Worm (Caenorhabditis elegans) whole organism, L4 larva: ENCODE measurements around the gene sru-36.

ENCODE experiments used
- F26F4.8 ChIP-seq: fragments of 200-800 bp; sonication (Bioruptor generic); conservative IDR thresholded peaks from 2 replicates; pipeline ENCODE4 v1.3.6; 2022; ENCODE audit warnings: missing genetic modification characterization, missing compliant biosample characterization
- Y5F2A.4 ChIP-seq: fragments of 200-800 bp; sonication (Bioruptor generic); optimal IDR thresholded peaks from 2 replicates; lab custom pipeline; 2018; ENCODE audit warnings: mild to moderate bottlenecking, missing genetic modification characterization, missing compliant biosample characterization
- dmd-6 ChIP-seq: fragments of 200-800 bp; sonication (Bioruptor generic); IDR thresholded peaks from 2 replicates; pipeline ENCODE4 v1.3.6; 2022; ENCODE audit warnings: missing genetic modification reagents, missing genetic modification characterization, missing compliant biosample characterization
- dve-1 ChIP-seq: sonication (generic microtip); optimal IDR thresholded peaks from 2 replicates; lab custom pipeline; 2017; ENCODE audit warnings: antibody characterized with exemption, mild to moderate bottlenecking, missing genetic modification characterization, missing compliant biosample characterization; ENCODE audit not compliant: insufficient read depth
- hif-1 ChIP-seq, 2 experiments: sonication (generic microtip); optimal IDR thresholded peaks; 2 replicates each; lab custom pipeline; 2016 to 2017; ENCODE audit warnings: missing compliant biosample characterization in 2 of 2, missing genetic modification characterization in 2 of 2, missing genetic modification reagents in 2 of 2, missing genotype in 2 of 2, mild to moderate bottlenecking in 1 of 2
- hlh-11 ChIP-seq: fragments of 200-800 bp; sonication (Bioruptor generic); optimal IDR thresholded peaks from 2 replicates; lab custom pipeline; 2018; ENCODE audit warnings: mild to moderate bottlenecking, missing genetic modification characterization, missing compliant biosample characterization
- hlh-30 ChIP-seq: sonication (generic microtip); optimal IDR thresholded peaks from 2 replicates; lab custom pipeline; 2017; ENCODE audit warnings: antibody characterized with exemption, mild to moderate bottlenecking, missing genetic modification characterization, missing compliant biosample characterization; ENCODE audit not compliant: insufficient read depth
- lin-29 ChIP-seq: fragments of 200-800 bp; sonication (Bioruptor generic); IDR thresholded peaks from 2 replicates; pipeline ENCODE4 v1.3.6; 2022; ENCODE audit warnings: missing genetic modification reagents, missing genetic modification characterization, missing compliant biosample characterization
- lir-3 ChIP-seq: sonication (generic microtip); optimal IDR thresholded peaks from 2 replicates; lab custom pipeline; 2016; ENCODE audit warnings: mild to moderate bottlenecking, missing genetic modification characterization, missing compliant biosample characterization
- madf-5 ChIP-seq, 2 experiments: fragments of 200-800 bp; sonication (Bioruptor generic); IDR thresholded peaks; 2 replicates each; pipeline ENCODE4 v1.3.6; 2022; ENCODE audit warnings: missing compliant biosample characterization in 2 of 2, missing genetic modification characterization in 2 of 2
- nhr-111 ChIP-seq: fragments of 200-800 bp; sonication (Bioruptor generic); optimal IDR thresholded peaks from 2 replicates; lab custom pipeline; 2018; ENCODE audit warnings: mild to moderate bottlenecking, missing genetic modification characterization, missing compliant biosample characterization
- nhr-48 ChIP-seq: sonication (generic microtip); optimal IDR thresholded peaks from 2 replicates; lab custom pipeline; 2016; ENCODE audit warnings: mild to moderate bottlenecking, missing genetic modification characterization, missing compliant biosample characterization
- snpc-4 ChIP-seq: fragments of 150-350 bp; optimal IDR thresholded peaks from 2 replicates; lab custom pipeline; 2014; ENCODE audit warnings: missing biosample characterization, missing genetic modification characterization
- spr-3 ChIP-seq: fragments of 200-800 bp; sonication (Bioruptor generic); optimal IDR thresholded peaks from 2 replicates; lab custom pipeline; 2018; ENCODE audit warnings: mild to moderate bottlenecking, missing genetic modification characterization, missing compliant biosample characterization
- tag-97 ChIP-seq: fragments of 200-800 bp; sonication (Bioruptor generic); IDR thresholded peaks from 2 replicates; pipeline ENCODE4 v1.3.6; 2022; ENCODE audit warnings: missing genetic modification characterization, missing compliant biosample characterization
- zfp-3 ChIP-seq: fragments of 200-800 bp; sonication (Bioruptor generic); conservative IDR thresholded peaks from 2 replicates; pipeline ENCODE4 v1.3.6; 2022; ENCODE audit warnings: missing genetic modification reagents, missing genetic modification characterization, missing compliant biosample characterization
- ztf-11 ChIP-seq: fragments of 150-350 bp; optimal IDR thresholded peaks from 2 replicates; lab custom pipeline; 2014; ENCODE audit warnings: missing biosample characterization, missing genetic modification characterization

The sru-36 gene

DNA sequence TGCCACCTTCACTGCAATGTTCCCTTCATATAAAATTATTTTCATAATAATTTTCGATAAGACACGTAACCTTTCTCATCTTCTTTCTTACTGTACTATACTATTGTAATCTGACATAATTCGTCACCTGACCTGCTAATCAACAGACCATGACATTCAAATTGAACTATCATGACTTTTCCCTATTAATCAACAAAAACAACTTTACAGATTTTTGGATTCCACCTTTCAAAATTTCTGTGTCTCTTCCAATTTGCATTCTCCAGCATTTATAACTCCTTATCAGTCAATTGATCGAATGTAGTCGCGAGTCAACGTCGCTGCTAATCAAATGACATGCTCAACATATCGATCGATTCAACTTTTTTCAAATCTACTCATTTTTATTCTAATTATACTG lies 48.2 kb downstream of the sru-36 start, which contains the start of gene fshr-1 (continued):
- TF ChIP-seq Y5F2A.4 (GFP tag; lab: Kevin White, UChicago), result no peak
- TF ChIP-seq hlh-11 (tag; lab: Kevin White, UChicago), result peak; percentile 67
- peak; percentile 76 for TF ChIP-seq dve-1 (tag; lab: Kevin White, UChicago)
- no peak for TF ChIP-seq ztf-11 (tag; lab: Kevin White, UChicago)
- no peak for TF ChIP-seq nhr-111 (GFP tag; lab: Kevin White, UChicago)
- TF ChIP-seq tag-97 (GFP tag; lab: Robert Waterston, UW), result no peak
- no peak for TF ChIP-seq spr-3 (GFP tag; lab: Kevin White, UChicago)
- TF ChIP-seq nhr-48 (tag; lab: Kevin White, UChicago), result no peak
- TF ChIP-seq dmd-6 (GFP tag; lab: Robert Waterston, UW), result peak; percentile 27
- TF ChIP-seq lir-3 (tag; lab: Kevin White, UChicago), result no peak
- TF ChIP-seq snpc-4 (tag; lab: Kevin White, UChicago), result no peak
- TF ChIP-seq hlh-30 (tag; lab: Kevin White, UChicago), result peak; percentile 54
- peak in 1 of 2 experiments; percentile 30 for TF ChIP-seq hif-1 (tag; optimal IDR thresholded peaks at IDR 0.05; lab: Kevin White, UChicago)
- TF ChIP-seq zfp-3 (GFP tag; lab: Robert Waterston, UW), result no peak
- no peak for TF ChIP-seq lin-29
- no peak for TF ChIP-seq madf-5 (GFP tag; IDR thresholded peaks at IDR 0.05; lab: Robert Waterston, UW)
- no peak for TF ChIP-seq F26F4.8
